Fruit fly (Drosophila melanogaster) whole organism, wandering third instar larva: ENCODE data around the gene eIF4A.

Source experiments
- Abd-B ChIP-seq: fragments of >200 bp; optimal IDR thresholded peaks from 2 replicates; lab custom pipeline; 2017; ENCODE audit warnings: missing biosample characterization, missing genetic modification characterization
- CG32264 ChIP-seq: fragments of 200-800 bp; sonication (Bioruptor generic); optimal IDR thresholded peaks from 2 replicates; lab custom pipeline; 2016; ENCODE audit warnings: missing biosample characterization, missing genetic modification characterization
- CG9705 ChIP-seq: fragments of 200-800 bp; sonication (Bioruptor generic); optimal IDR thresholded peaks from 2 replicates; lab custom pipeline; 2018; ENCODE audit warnings: missing biosample characterization, mild to moderate bottlenecking, missing genetic modification characterization
- CrebA ChIP-seq: fragments of 200-800 bp; sonication (Bioruptor generic); optimal IDR thresholded peaks from 2 replicates; lab custom pipeline; 2016; ENCODE audit warnings: missing biosample characterization, mild to moderate bottlenecking, missing genetic modification characterization, borderline replicate concordance
- Dfd ChIP-seq: fragments of >200 bp; optimal IDR thresholded peaks from 2 replicates; lab custom pipeline; 2017; ENCODE audit warnings: missing biosample characterization, missing genetic modification characterization
- Dif ChIP-seq: fragments of 200-275, 200-300 bp; sonication (Bioruptor generic); optimal IDR thresholded peaks from 2 replicates; lab custom pipeline; 2018; ENCODE audit warnings: missing biosample characterization, missing genetic modification characterization; ENCODE audit not compliant: partially characterized antibody
- GATAd ChIP-seq: sonication (Bioruptor generic); optimal IDR thresholded peaks from 2 replicates; lab custom pipeline; 2016; ENCODE audit warnings: missing biosample characterization, missing genetic modification characterization
- HLH106 ChIP-seq: fragments of 200-800 bp; optimal IDR thresholded peaks from 3 replicates; lab custom pipeline; 2019; ENCODE audit warnings: missing biosample characterization, mild to moderate bottlenecking, missing genetic modification characterization, moderate library complexity
- Hnf4 ChIP-seq: fragments of 200-800 bp; sonication (Bioruptor generic); optimal IDR thresholded peaks from 2 replicates; lab custom pipeline; 2016; ENCODE audit warnings: missing biosample characterization, mild to moderate bottlenecking, missing genetic modification characterization
- Hr78 ChIP-seq: fragments of >200 bp; optimal IDR thresholded peaks from 2 replicates; lab custom pipeline; 2017; ENCODE audit warnings: missing biosample characterization, missing genetic modification characterization
- Hr83 ChIP-seq: fragments of 200-300 bp; sonication (Bioruptor generic); optimal IDR thresholded peaks from 2 replicates; lab custom pipeline; 2016; ENCODE audit warnings: missing biosample characterization, mild to moderate bottlenecking, missing genetic modification characterization, moderate library complexity; ENCODE audit not compliant: poor library complexity, severe bottlenecking
- Jra ChIP-seq: sonication (Bioruptor generic); optimal IDR thresholded peaks from 2 replicates; lab custom pipeline; 2016; ENCODE audit warnings: missing biosample characterization, missing genetic modification characterization
- Mio ChIP-seq: sonication (Bioruptor generic); optimal IDR thresholded peaks from 2 replicates; lab custom pipeline; 2016; ENCODE audit warnings: missing biosample characterization, missing genetic modification characterization
- Myc ChIP-seq: fragments of >200 bp; optimal IDR thresholded peaks from 2 replicates; lab custom pipeline; 2017
- N ChIP-seq: fragments of >200 bp; optimal IDR thresholded peaks from 2 replicates; lab custom pipeline; 2018; ENCODE audit warnings: missing biosample characterization, missing external identifiers, missing genetic modification characterization
- OdsH ChIP-seq: fragments of 200-800 bp; sonication (Bioruptor generic); optimal IDR thresholded peaks from 2 replicates; lab custom pipeline; 2016; ENCODE audit warnings: missing biosample characterization, mild to moderate bottlenecking, missing genetic modification characterization
- Rel ChIP-seq, 2 experiments: fragments of 200-800 bp; sonication (Bioruptor generic) in 1 of 2; optimal IDR thresholded peaks; 2 replicates in 1 of 2; 3 replicates in 1 of 2; lab custom pipeline; 2016 to 2019; ENCODE audit warnings: mild to moderate bottlenecking in 2 of 2, missing biosample characterization in 2 of 2, missing genetic modification characterization in 2 of 2, moderate library complexity in 1 of 2
- Sp1 ChIP-seq: fragments of 200-800 bp; sonication (Bioruptor generic); optimal IDR thresholded peaks from 3 replicates; lab custom pipeline; 2019; ENCODE audit warnings: missing biosample characterization, mild to moderate bottlenecking, missing genetic modification characterization, moderate library complexity
- Vsx2 ChIP-seq: fragments of 200-300, 225-300 bp; sonication (Bioruptor generic); optimal IDR thresholded peaks from 2 replicates; lab custom pipeline; 2018; ENCODE audit warnings: missing biosample characterization, missing genetic modification characterization; ENCODE audit not compliant: partially characterized antibody
- br ChIP-seq: fragments of 200-800 bp; sonication (Bioruptor generic); optimal IDR thresholded peaks from 2 replicates; lab custom pipeline; 2016; ENCODE audit warnings: missing biosample characterization, missing genetic modification characterization
- brk ChIP-seq: fragments of 200-800 bp; sonication (Bioruptor generic); optimal IDR thresholded peaks from 2 replicates; lab custom pipeline; 2016; ENCODE audit warnings: missing biosample characterization, mild to moderate bottlenecking, missing genetic modification characterization
- dl ChIP-seq, 2 experiments: fragments of 175-275, 200-275 bp in 1 of 2; fragments of 200-275 bp in 1 of 2; sonication (Bioruptor generic); optimal IDR thresholded peaks; lab custom pipeline; 2018; ENCODE audit warnings: mild to moderate bottlenecking in 2 of 2, missing biosample characterization in 2 of 2, missing genetic modification characterization in 2 of 2, moderate library complexity in 2 of 2; ENCODE audit not compliant: partially characterized antibody in 2 of 2, insufficient read depth in 1 of 2
- dmrt93B ChIP-seq: fragments of 200-800 bp; sonication (Bioruptor generic); optimal IDR thresholded peaks from 2 replicates; lab custom pipeline; 2018; ENCODE audit warnings: missing biosample characterization, mild to moderate bottlenecking, missing genetic modification characterization
- dsf ChIP-seq: sonication (Bioruptor generic); optimal IDR thresholded peaks from 2 replicates; lab custom pipeline; 2016; ENCODE audit warnings: missing biosample characterization, missing genetic modification characterization, borderline replicate concordance
- ey ChIP-seq: fragments of 200-800 bp; sonication (Bioruptor generic); optimal IDR thresholded peaks from 2 replicates; lab custom pipeline; 2016; ENCODE audit warnings: missing biosample characterization, missing genetic modification characterization
- foxo ChIP-seq, 2 experiments: fragments of 200-800 bp; sonication (Bioruptor generic); optimal IDR thresholded peaks; 2 replicates in 1 of 2; 3 replicates in 1 of 2; lab custom pipeline; 2016 to 2017; ENCODE audit warnings: missing biosample characterization in 2 of 2, missing genetic modification characterization in 2 of 2
- fru ChIP-seq: fragments of 200-800 bp; sonication (Bioruptor generic); optimal IDR thresholded peaks from 3 replicates; lab custom pipeline; 2016; ENCODE audit warnings: missing biosample characterization, mild to moderate bottlenecking, missing genetic modification characterization
- h ChIP-seq: fragments of 200-800 bp; sonication (Bioruptor generic); optimal IDR thresholded peaks from 3 replicates; lab custom pipeline; 2016; ENCODE audit warnings: missing biosample characterization, mild to moderate bottlenecking, missing genetic modification characterization
- jim ChIP-seq: fragments of 175-275, 200-325 bp; sonication (Bioruptor generic); optimal IDR thresholded peaks from 2 replicates; lab custom pipeline; 2016; ENCODE audit warnings: missing biosample characterization, mild to moderate bottlenecking, missing genetic modification characterization
- lola ChIP-seq: fragments of >200 bp; optimal IDR thresholded peaks from 2 replicates; lab custom pipeline; 2017; ENCODE audit warnings: missing biosample characterization, missing genetic modification characterization
- pan ChIP-seq: fragments of >200 bp; optimal IDR thresholded peaks from 2 replicates; lab custom pipeline; 2017
- psq ChIP-seq: fragments of 200-800 bp; sonication (Bioruptor generic); optimal IDR thresholded peaks from 3 replicates; lab custom pipeline; 2017; ENCODE audit warnings: missing biosample characterization, mild to moderate bottlenecking, missing genetic modification characterization, moderate library complexity
- rgr ChIP-seq: fragments of 200-800 bp; sonication (Bioruptor generic); optimal IDR thresholded peaks from 3 replicates; lab custom pipeline; 2016; ENCODE audit warnings: missing biosample characterization, mild to moderate bottlenecking, missing genetic modification characterization
- sage ChIP-seq: fragments of 200-800 bp; sonication (Bioruptor generic); optimal IDR thresholded peaks from 2 replicates; lab custom pipeline; 2016; ENCODE audit warnings: missing biosample characterization, mild to moderate bottlenecking, missing genetic modification characterization
- sv ChIP-seq: fragments of 200-800 bp; sonication (Bioruptor generic); optimal IDR thresholded peaks from 3 replicates; lab custom pipeline; 2016; ENCODE audit warnings: missing biosample characterization, missing genetic modification characterization
- tai ChIP-seq: sonication (Bioruptor generic); optimal IDR thresholded peaks from 2 replicates; lab custom pipeline; 2016; ENCODE audit warnings: missing biosample characterization, missing genetic modification characterization
- usp ChIP-seq: fragments of >200 bp; optimal IDR thresholded peaks from 2 replicates; lab custom pipeline; 2017; ENCODE audit warnings: missing biosample characterization, missing genetic modification characterization
- woc ChIP-seq: sonication (Bioruptor generic); optimal IDR thresholded peaks from 2 replicates; lab custom pipeline; 2016; ENCODE audit warnings: missing biosample characterization, mild to moderate bottlenecking, missing genetic modification characterization

Gene eIF4A

dm6 chr2L:5980862-5981432, 617 bp upstream of the eIF4A start, which contains the start of gene chic:
Gene chic (minus strand): TSS chr2L:5981018.
- TF ChIP-seq Vsx2 (GFP tag; lab: Kevin White, UChicago), result no peak
- peak; percentile 65 for TF ChIP-seq Hr83 (GFP tag; lab: Kevin White, UChicago)
- TF ChIP-seq Rel (GFP tag; optimal IDR thresholded peaks at IDR 0.05; lab: Kevin White, UChicago), result no peak
- TF ChIP-seq Rel (tag; optimal IDR thresholded peaks at IDR 0.05; lab: Kevin White, UChicago), result peak; percentile 89
- no peak for TF ChIP-seq Dif (GFP tag; lab: Kevin White, UChicago)
- no peak for TF ChIP-seq Jra (GFP tag; lab: Kevin White, UChicago)
- peak; percentile 43 for TF ChIP-seq Hnf4 (GFP tag; lab: Kevin White, UChicago)
- peak in 1 of 2 experiments; percentile 53 for TF ChIP-seq foxo (GFP tag; optimal IDR thresholded peaks at IDR 0.05; lab: Kevin White, UChicago)
- no peak for TF ChIP-seq dl (GFP tag; optimal IDR thresholded peaks at IDR 0.05; lab: Kevin White, UChicago; ENCODE audit: insufficient read depth in 1 of 2, partially characterized antibody in 2 of 2)
- TF ChIP-seq HLH106, result peak; percentile 36
- TF ChIP-seq fru (GFP tag; lab: Kevin White, UChicago), result peak; percentile 19
- TF ChIP-seq tai (GFP tag; lab: Kevin White, UChicago), result peak; percentile 45
- peak; percentile 37 for TF ChIP-seq Sp1 (GFP tag; lab: Kevin White, UChicago)
- TF ChIP-seq ey (GFP tag; lab: Kevin White, UChicago), result peak; percentile 45
- no peak for TF ChIP-seq psq (GFP tag; lab: Kevin White, UChicago)
- peak; percentile 56 for TF ChIP-seq woc (GFP tag; lab: Kevin White, UChicago)
- TF ChIP-seq rgr (GFP tag; lab: Kevin White, UChicago), result peak; percentile 29
- no peak for TF ChIP-seq Mio (GFP tag; lab: Kevin White, UChicago)
- TF ChIP-seq CG9705 (GFP tag; lab: Kevin White, UChicago), result no peak
- peak; percentile 39 for TF ChIP-seq h (GFP tag; lab: Kevin White, UChicago)
- TF ChIP-seq lola (GFP tag; lab: Kevin White, UChicago), result no peak
- TF ChIP-seq usp (GFP tag; lab: Kevin White, UChicago), result no peak
- TF ChIP-seq dsf (GFP tag; lab: Kevin White, UChicago), result no peak

- TF ChIP-seq Vsx2 (GFP tag; lab: Kevin White, UChicago) (no peak), CG9705 (GFP tag; lab: Kevin White, UChicago) (peak; percentile 11), usp (GFP tag; lab: Kevin White, UChicago) (no peak), woc (GFP tag; lab: Kevin White, UChicago) (no peak), tai (GFP tag; lab: Kevin White, UChicago) (no peak), Hnf4 (GFP tag; lab: Kevin White, UChicago) (peak; percentile 78), HLH106 (peak; percentile 37), Dfd (GFP tag; lab: Kevin White, UChicago) (no peak), brk (GFP tag; lab: Kevin White, UChicago) (no peak), OdsH (GFP tag; lab: Kevin White, UChicago) (peak; percentile 38), dsf (GFP tag; lab: Kevin White, UChicago) (no peak), dl (GFP tag; optimal IDR thresholded peaks at IDR 0.05; lab: Kevin White, UChicago; ENCODE audit: insufficient read depth in 1 of 2, partially characterized antibody in 2 of 2) (peak in 1 of 2 experiments; percentile 46), CrebA (GFP tag; lab: Kevin White, UChicago) (no peak), Hr83 (GFP tag; lab: Kevin White, UChicago) (peak; percentile 64), psq (GFP tag; lab: Kevin White, UChicago) (peak; percentile 32), fru (GFP tag; lab: Kevin White, UChicago) (peak; percentile 52), ey (GFP tag; lab: Kevin White, UChicago) (peak; percentile 1), lola (GFP tag; lab: Kevin White, UChicago) (no peak), Myc (lab: Kevin White, UChicago) (no peak), Rel (GFP tag; optimal IDR thresholded peaks at IDR 0.05; lab: Kevin White, UChicago) (peak; percentile 32), Rel (tag; optimal IDR thresholded peaks at IDR 0.05; lab: Kevin White, UChicago) (peak; percentile 75), N (GFP tag; lab: Kevin White, UChicago) (no peak), h (GFP tag; lab: Kevin White, UChicago) (peak; percentile 72), Jra (GFP tag; lab: Kevin White, UChicago) (peak; percentile 73), rgr (GFP tag; lab: Kevin White, UChicago) (peak; percentile 70), GATAd (GFP tag; lab: Kevin White, UChicago) (no peak), sage (no peak), Mio (GFP tag; lab: Kevin White, UChicago) (no peak), jim (GFP tag; lab: Kevin White, UChicago) (no peak), sv (GFP tag; lab: Kevin White, UChicago) (peak; percentile 27), pan (no peak), Dif (GFP tag; lab: Kevin White, UChicago) (peak; percentile 79), Abd-B (GFP tag; lab: Kevin White, UChicago) (no peak), Hr78 (GFP tag; lab: Kevin White, UChicago) (no peak), CG32264 (GFP tag; lab: Kevin White, UChicago) (no peak), br (peak; percentile 73), foxo (GFP tag; optimal IDR thresholded peaks at IDR 0.05; lab: Kevin White, UChicago) (peak; percentile 47 to 67), dmrt93B (no peak), Sp1 (GFP tag; lab: Kevin White, UChicago) (peak; percentile 73)
- TF ChIP-seq, all 38 proteins: peak for 18
These were observed 897 bp downstream of the eIF4A start for dm6 chr2L:5982334-5982987.
